Worm (Caenorhabditis elegans): Measurements from ENCODE around the gene rpa-1.
A peak's percentile ranks its signal among the peaks of the same experiment; 100 is the strongest.

The rpa-1 gene

ce11 chrII:7631171-7631570 is 33.2 kb upstream of the rpa-1 start (continued):
- peak; percentile 62 for TF ChIP-seq grh-1 (GFP tag; IDR thresholded peaks at IDR 0.05)
- no peak for TF ChIP-seq lin-13 (GFP tag; optimal IDR thresholded peaks at IDR 0.05)
- no peak for TF ChIP-seq sup-37 (GFP tag; optimal IDR thresholded peaks at IDR 0.05)
- no peak for TF ChIP-seq dsc-1 (tag; optimal IDR thresholded peaks at IDR 0.05)
- TF ChIP-seq unc-62 (GFP tag; optimal IDR thresholded peaks at IDR 0.05), result no peak
- no peak for TF ChIP-seq irx-1 (tag; optimal IDR thresholded peaks at IDR 0.05)
- TF ChIP-seq nhr-237 (tag; optimal IDR thresholded peaks at IDR 0.05), result no peak
- peak; percentile 49 for TF ChIP-seq nhr-71 (tag; optimal IDR thresholded peaks at IDR 0.05)
- TF ChIP-seq xbp-1 (tag; optimal IDR thresholded peaks at IDR 0.05), result no peak
- TF ChIP-seq efl-3 (GFP tag; optimal IDR thresholded peaks at IDR 0.05), result no peak
- no peak for TF ChIP-seq jun-1 (tag; optimal IDR thresholded peaks at IDR 0.05)
- TF ChIP-seq nhr-19 (GFP tag; conservative IDR thresholded peaks at IDR 0.05), result peak; percentile 25; the same call in 1 of the 2 replicates
- no peak for TF ChIP-seq fos-1 (tag; optimal IDR thresholded peaks at IDR 0.05)
- TF ChIP-seq nhr-90 (tag; optimal IDR thresholded peaks at IDR 0.05; ENCODE audit: poor library complexity), result no peak
- TF ChIP-seq alr-1 (tag; optimal IDR thresholded peaks at IDR 0.05; ENCODE audit: borderline replicate concordance), result no peak
- no peak for TF ChIP-seq C34B4.2 (tag; optimal IDR thresholded peaks at IDR 0.05)
- TF ChIP-seq ztf-4 (tag; optimal IDR thresholded peaks at IDR 0.05), result peak; percentile 34
- peak; percentile 90 for TF ChIP-seq nhr-85 (tag)
- no peak for TF ChIP-seq pag-3 (tag; optimal IDR thresholded peaks at IDR 0.05; ENCODE audit: borderline replicate concordance, insufficient read depth)
- TF ChIP-seq ceh-88 (GFP tag; IDR thresholded peaks at IDR 0.05), result no peak
- no peak for TF ChIP-seq nhr-28 (tag; optimal IDR thresholded peaks at IDR 0.05)
- no peak for TF ChIP-seq ceh-8 (GFP tag; optimal IDR thresholded peaks at IDR 0.05)
- TF ChIP-seq lir-3 (tag; optimal IDR thresholded peaks at IDR 0.05; ENCODE audit: poor library complexity), result no peak
- TF ChIP-seq hlh-4 (tag; optimal IDR thresholded peaks at IDR 0.05), result no peak
- TF ChIP-seq nhr-76 (tag; optimal IDR thresholded peaks at IDR 0.05), result no peak
- TF ChIP-seq swsn-7 (tag; optimal IDR thresholded peaks at IDR 0.05), result no peak
- TF ChIP-seq elt-3 (tag; optimal IDR thresholded peaks at IDR 0.05), result peak in 5 of 6 experiments; percentile 31 to 85 (median 79)
- TF ChIP-seq ceh-63 (GFP tag; optimal IDR thresholded peaks at IDR 0.05), result no peak
- no peak for TF ChIP-seq egl-13 (tag; optimal IDR thresholded peaks at IDR 0.05)
- TF ChIP-seq lin-39 (tag; optimal IDR thresholded peaks at IDR 0.05), result no peak
- no peak for TF ChIP-seq ceh-82 (tag; optimal IDR thresholded peaks at IDR 0.05)
- TF ChIP-seq ama-1 (optimal IDR thresholded peaks at IDR 0.05), result no peak
- no peak for TF ChIP-seq aha-1 (tag; optimal IDR thresholded peaks at IDR 0.05)
- no peak for TF ChIP-seq mab-9 (GFP tag; IDR thresholded peaks at IDR 0.05)
- no peak for TF ChIP-seq C04F5.9 (tag; optimal IDR thresholded peaks at IDR 0.05)
- no peak for TF ChIP-seq fkh-4 (tag; optimal IDR thresholded peaks at IDR 0.05; ENCODE audit: borderline replicate concordance)
- no peak for TF ChIP-seq elt-2 (tag; optimal IDR thresholded peaks at IDR 0.05)

- no peak for TF ChIP-seq pag-3 (tag; optimal IDR thresholded peaks at IDR 0.05; ENCODE audit: borderline replicate concordance, insufficient read depth)
- no peak for TF ChIP-seq fkh-4 (tag; optimal IDR thresholded peaks at IDR 0.05; ENCODE audit: borderline replicate concordance)
- TF ChIP-seq snu-23 (GFP tag; optimal IDR thresholded peaks at IDR 0.05), result no peak
- no peak for TF ChIP-seq C16A3.4 (tag; optimal IDR thresholded peaks at IDR 0.05)
- no peak for TF ChIP-seq ces-1 (GFP tag; optimal IDR thresholded peaks at IDR 0.05)
- TF ChIP-seq ceh-63 (GFP tag; optimal IDR thresholded peaks at IDR 0.05), result no peak
- peak; percentile 61 for TF ChIP-seq blmp-1 (tag; optimal IDR thresholded peaks at IDR 0.05)
- no peak for TF ChIP-seq isw-1 (GFP tag; IDR thresholded peaks at IDR 0.05)
- peak in 1 of 2 experiments; percentile 87 for TF ChIP-seq lsy-2 (tag; optimal IDR thresholded peaks at IDR 0.05)
- TF ChIP-seq ceh-82 (tag; optimal IDR thresholded peaks at IDR 0.05), result no peak
- TF ChIP-seq pax-3 (tag; optimal IDR thresholded peaks at IDR 0.05), result no peak
- peak in 1 of 2 experiments; percentile 19 for TF ChIP-seq lin-35 (GFP tag; optimal IDR thresholded peaks at IDR 0.05)
- TF ChIP-seq unc-98 (GFP tag; IDR thresholded peaks at IDR 0.05), result no peak
- TF ChIP-seq lin-14 (GFP tag; optimal IDR thresholded peaks at IDR 0.05), result peak; percentile 60
- no peak for TF ChIP-seq nhr-84 (tag; optimal IDR thresholded peaks at IDR 0.05)
- no peak for TF ChIP-seq zag-1 (tag; optimal IDR thresholded peaks at IDR 0.05)
- no peak for TF ChIP-seq C34B4.2 (tag; optimal IDR thresholded peaks at IDR 0.05)
- peak in 2 of 6 experiments; percentile 26 to 33 for TF ChIP-seq elt-3 (tag; optimal IDR thresholded peaks at IDR 0.05)
- TF ChIP-seq fkh-8 (tag; optimal IDR thresholded peaks at IDR 0.05), result no peak
- no peak for TF ChIP-seq vab-15 (tag; optimal IDR thresholded peaks at IDR 0.05)
- no peak for TF ChIP-seq nhr-19 (GFP tag; conservative IDR thresholded peaks at IDR 0.05)
- TF ChIP-seq tbx-2 (tag; optimal IDR thresholded peaks at IDR 0.05), result no peak
- TF ChIP-seq fkh-10 (GFP tag; optimal IDR thresholded peaks at IDR 0.05), result peak; percentile 85
Observed at ce11 chrII:7631677-7632210, 32.6 kb upstream of the rpa-1 start.

Measured in whole organism, L1 larva.